Worm (Caenorhabditis elegans): ENCODE data around the gene cor-1.

Gene cor-1

ce11 chrIII:10218587-10218986 lies 30.3 kb upstream of the cor-1 start, which contains the start of the genes rde-4 and cox-14:
TSS of gene rde-4 (minus strand) at chrIII:10218646.
TSS of gene cox-14 (plus strand) at chrIII:10218942.
- TF ChIP-seq snpc-1.2 (GFP tag; IDR thresholded peaks at IDR 0.05), result no peak
- TF ChIP-seq pha-4 (GFP tag; IDR thresholded peaks at IDR 0.05), result no peak
- TF ChIP-seq pha-4 (tag; optimal IDR thresholded peaks at IDR 0.05), result peak; percentile 57
- TF ChIP-seq D1046.2 (GFP tag; IDR thresholded peaks at IDR 0.05), result no peak
- TF ChIP-seq zfp-2 (tag; optimal IDR thresholded peaks at IDR 0.05), result no peak
- TF ChIP-seq mep-1 (tag; optimal IDR thresholded peaks at IDR 0.05), result peak; percentile 89
- no peak for TF ChIP-seq vab-7 (GFP tag; IDR thresholded peaks at IDR 0.05)
- TF ChIP-seq daf-16 (GFP tag; optimal IDR thresholded peaks at IDR 0.05), result no peak
- TF ChIP-seq daf-16 (tag; optimal IDR thresholded peaks at IDR 0.05), result peak; percentile 78
- TF ChIP-seq daf-12 (tag; optimal IDR thresholded peaks at IDR 0.05), result no peak
- no peak for TF ChIP-seq lin-29 (GFP tag; IDR thresholded peaks at IDR 0.05)
- peak in 1 of 2 experiments; percentile 17 for TF ChIP-seq mdl-1 (tag; optimal IDR thresholded peaks at IDR 0.05)
- TF ChIP-seq mdt-29 (GFP tag; IDR thresholded peaks at IDR 0.05), result no peak
- TF ChIP-seq ceh-82 (tag; optimal IDR thresholded peaks at IDR 0.05), result no peak
- no peak for TF ChIP-seq lim-7 (GFP tag; IDR thresholded peaks at IDR 0.05)
- TF ChIP-seq T26A8.4 (GFP tag; IDR thresholded peaks at IDR 0.05), result no peak
- TF ChIP-seq nhr-41 (GFP tag; IDR thresholded peaks at IDR 0.05), result no peak
- no peak for TF ChIP-seq aly-2 (tag; optimal IDR thresholded peaks at IDR 0.05)
- no peak for TF ChIP-seq unc-62 (GFP tag; optimal IDR thresholded peaks at IDR 0.05 in 1 of 2)
- TF ChIP-seq unc-62 (tag; optimal IDR thresholded peaks at IDR 0.05), result no peak
- TF ChIP-seq F10B5.3 (tag; optimal IDR thresholded peaks at IDR 0.05), result no peak
- TF ChIP-seq lir-3 (tag; optimal IDR thresholded peaks at IDR 0.05), result no peak
- peak; percentile 73 for TF ChIP-seq ztf-7 (tag; optimal IDR thresholded peaks at IDR 0.05)
- no peak for TF ChIP-seq ceh-28 (tag; optimal IDR thresholded peaks at IDR 0.05)
- peak; percentile 56 for TF ChIP-seq unc-130 (GFP tag; optimal IDR thresholded peaks at IDR 0.05)
- TF ChIP-seq fkh-10 (GFP tag; optimal IDR thresholded peaks at IDR 0.05), result peak; percentile 23
- no peak for TF ChIP-seq nhr-76 (tag; optimal IDR thresholded peaks at IDR 0.05)
- TF ChIP-seq nhr-10 (tag; optimal IDR thresholded peaks at IDR 0.05), result no peak
- TF ChIP-seq php-3 (GFP tag; IDR thresholded peaks at IDR 0.05), result no peak
- no peak for TF ChIP-seq nhr-48 (tag; optimal IDR thresholded peaks at IDR 0.05)
- no peak for TF ChIP-seq ZK337.2 (GFP tag; IDR thresholded peaks at IDR 0.05)
- TF ChIP-seq nhr-42 (GFP tag; IDR thresholded peaks at IDR 0.05), result no peak
- no peak for TF ChIP-seq fos-1 (tag; optimal IDR thresholded peaks at IDR 0.05)
- TF ChIP-seq nhr-102 (tag; optimal IDR thresholded peaks at IDR 0.05), result peak; percentile 34
- TF ChIP-seq madf-9 (GFP tag; conservative IDR thresholded peaks at IDR 0.05), result no peak
- TF ChIP-seq mxl-2 (GFP tag; conservative IDR thresholded peaks at IDR 0.05), result no peak
- peak; percentile 73 for TF ChIP-seq rbr-2 (tag; optimal IDR thresholded peaks at IDR 0.05)
- TF ChIP-seq daf-19 (GFP tag; conservative IDR thresholded peaks at IDR 0.05), result no peak
- TF ChIP-seq daf-8 (GFP tag; IDR thresholded peaks at IDR 0.05), result no peak
- TF ChIP-seq dmd-8 (GFP tag; IDR thresholded peaks at IDR 0.05), result no peak
- TF ChIP-seq ceh-32 (tag; optimal IDR thresholded peaks at IDR 0.05; ENCODE audit: poor library complexity), result no peak
- no peak for TF ChIP-seq unc-39 (tag; optimal IDR thresholded peaks at IDR 0.05)
- TF ChIP-seq lin-13 (GFP tag; optimal IDR thresholded peaks at IDR 0.05), result peak; percentile 68
- no peak for TF ChIP-seq tag-97 (GFP tag; IDR thresholded peaks at IDR 0.05)
- TF ChIP-seq egl-27 (tag; optimal IDR thresholded peaks at IDR 0.05), result peak; percentile 9
- TF ChIP-seq dpl-1 (GFP tag; optimal IDR thresholded peaks at IDR 0.05), result peak; percentile 93
- no peak for TF ChIP-seq ceh-62 (tag; optimal IDR thresholded peaks at IDR 0.05)
- TF ChIP-seq sdz-12 (GFP tag; optimal IDR thresholded peaks at IDR 0.05), result no peak
- no peak for TF ChIP-seq R02D3.7 (tag; optimal IDR thresholded peaks at IDR 0.05)
- no peak for TF ChIP-seq mes-2 (tag; optimal IDR thresholded peaks at IDR 0.05; ENCODE audit: poor library complexity, severe bottlenecking)
- TF ChIP-seq ces-1 (GFP tag; optimal IDR thresholded peaks at IDR 0.05), result no peak
- no peak for TF ChIP-seq dmd-6 (GFP tag; IDR thresholded peaks at IDR 0.05)
- no peak for TF ChIP-seq nhr-11 (tag; optimal IDR thresholded peaks at IDR 0.05)
- TF ChIP-seq lin-39 (tag; optimal IDR thresholded peaks at IDR 0.05), result no peak
